Fruit fly (Drosophila melanogaster): ENCODE measurements around the gene CBP.

- TF ChIP-seq CG32264 (GFP tag; optimal IDR thresholded peaks at IDR 0.05), result peak; percentile 35
- no peak for TF ChIP-seq dsf (GFP tag; optimal IDR thresholded peaks at IDR 0.05; ENCODE audit: borderline replicate concordance)
- TF ChIP-seq jim (GFP tag; optimal IDR thresholded peaks at IDR 0.05), result no peak
- TF ChIP-seq GATAd (GFP tag; optimal IDR thresholded peaks at IDR 0.05), result no peak
These were observed 31.3 kb upstream of the CBP start for dm6 chrX:7305753-7306338.

Data from whole organism, wandering third instar larva.